Worm (Caenorhabditis elegans) whole organism, mixed stage, embryonic: ENCODE results near the gene col-78.

Source experiments
- blmp-1 ChIP-seq: fragments of 150-350 bp; optimal IDR thresholded peaks from 2 replicates; lab custom pipeline; 2014; ENCODE audit warnings: missing biosample characterization, missing genetic modification characterization
- ceh-39 ChIP-seq: fragments of 150-350 bp; optimal IDR thresholded peaks from 2 replicates; lab custom pipeline; 2014; ENCODE audit warnings: missing biosample characterization, missing genetic modification characterization
- ceh-43 ChIP-seq: fragments of 200-800 bp; sonication (Bioruptor generic); optimal IDR thresholded peaks from 2 replicates; lab custom pipeline; 2018; ENCODE audit warnings: mild to moderate bottlenecking, missing genetic modification characterization, moderate library complexity, missing compliant biosample characterization
- ceh-83 ChIP-seq: fragments of 200-800 bp; sonication (Bioruptor generic); optimal IDR thresholded peaks from 2 replicates; lab custom pipeline; 2018; ENCODE audit warnings: mild to moderate bottlenecking, missing genetic modification characterization, missing compliant biosample characterization
- ces-1 ChIP-seq: fragments of 150-350 bp; optimal IDR thresholded peaks from 2 replicates; lab custom pipeline; 2014; ENCODE audit warnings: missing biosample characterization, missing genetic modification reagents, missing genetic modification characterization
- elt-1 ChIP-seq: sonication (generic microtip); optimal IDR thresholded peaks from 2 replicates; lab custom pipeline; 2017; ENCODE audit warnings: missing genetic modification characterization, mild to moderate bottlenecking, missing compliant biosample characterization, antibody characterized with exemption, moderate library complexity, borderline replicate concordance; ENCODE audit not compliant: insufficient read depth
- elt-3 ChIP-seq: fragments of 150-350 bp; optimal IDR thresholded peaks from 2 replicates; lab custom pipeline; 2014; ENCODE audit warnings: missing biosample characterization, missing genetic modification characterization
- flh-1 ChIP-seq: fragments of 200-800 bp; sonication (Bioruptor generic); optimal IDR thresholded peaks from 2 replicates; lab custom pipeline; 2018; ENCODE audit warnings: mild to moderate bottlenecking, missing genetic modification characterization, moderate library complexity, missing compliant biosample characterization
- ham-2 ChIP-seq: fragments of 200-800 bp; sonication (Bioruptor generic); optimal IDR thresholded peaks from 2 replicates; lab custom pipeline; 2018; ENCODE audit warnings: mild to moderate bottlenecking, missing genetic modification characterization, missing compliant biosample characterization
- hlh-1 ChIP-seq: fragments of 150-350 bp; optimal IDR thresholded peaks from 2 replicates; lab custom pipeline; 2014; ENCODE audit warnings: missing biosample characterization, missing genetic modification reagents, missing genetic modification characterization
- lin-13 ChIP-seq: fragments of 150-350 bp; optimal IDR thresholded peaks from 2 replicates; lab custom pipeline; 2014; ENCODE audit warnings: missing biosample characterization, missing genetic modification characterization
- lsy-2 ChIP-seq: fragments of 150-350 bp; optimal IDR thresholded peaks from 2 replicates; lab custom pipeline; 2014; ENCODE audit warnings: missing biosample characterization, missing genetic modification characterization
- mep-1 ChIP-seq: fragments of 150-350 bp; optimal IDR thresholded peaks from 2 replicates; lab custom pipeline; 2017; ENCODE audit warnings: missing biosample characterization, missing genetic modification reagents, missing genetic modification characterization, inconsistent platforms
- mls-2 ChIP-seq: sonication (generic microtip); optimal IDR thresholded peaks from 2 replicates; lab custom pipeline; 2016; ENCODE audit warnings: mild to moderate bottlenecking, missing genetic modification characterization, moderate library complexity, missing compliant biosample characterization
- nhr-2 ChIP-seq: fragments of 150-350 bp; optimal IDR thresholded peaks from 2 replicates; lab custom pipeline; 2014; ENCODE audit warnings: missing biosample characterization, missing genetic modification characterization
- nhr-237 ChIP-seq: fragments of 150-350 bp; optimal IDR thresholded peaks from 2 replicates; lab custom pipeline; 2014; ENCODE audit warnings: missing biosample characterization, missing genetic modification characterization
- nhr-76 ChIP-seq: sonication (generic microtip); optimal IDR thresholded peaks from 2 replicates; lab custom pipeline; 2017; ENCODE audit warnings: missing biosample characterization, missing genetic modification characterization
- pha-4 ChIP-seq: fragments of 150-350 bp; optimal IDR thresholded peaks from 2 replicates; lab custom pipeline; 2018; ENCODE audit warnings: missing biosample characterization, missing genetic modification reagents, missing genetic modification characterization
- sem-2 ChIP-seq: fragments of 200-800 bp; sonication (Bioruptor generic); optimal IDR thresholded peaks from 2 replicates; lab custom pipeline; 2018; ENCODE audit warnings: mild to moderate bottlenecking, missing genetic modification characterization, missing compliant biosample characterization
- snpc-4 ChIP-seq: fragments of 150-350 bp; optimal IDR thresholded peaks from 2 replicates; lab custom pipeline; 2014; ENCODE audit warnings: missing biosample characterization, missing genetic modification characterization
- tbx-8 ChIP-seq: fragments of 200-800 bp; sonication (Bioruptor generic); optimal IDR thresholded peaks from 2 replicates; lab custom pipeline; 2018; ENCODE audit warnings: mild to moderate bottlenecking, missing genetic modification characterization, moderate library complexity, missing compliant biosample characterization
- unc-120 ChIP-seq: sonication (generic microtip); optimal IDR thresholded peaks from 2 replicates; lab custom pipeline; 2017; ENCODE audit warnings: missing genetic modification characterization, missing compliant biosample characterization; ENCODE audit not compliant: poor library complexity, severe bottlenecking
- unc-62 ChIP-seq: fragments of 150-350 bp; optimal IDR thresholded peaks from 2 replicates; lab custom pipeline; 2014; ENCODE audit warnings: missing biosample characterization, missing genetic modification reagents, missing genetic modification characterization
- zip-8 ChIP-seq: fragments of 150-350 bp; optimal IDR thresholded peaks from 2 replicates; lab custom pipeline; 2014; ENCODE audit warnings: missing biosample characterization, missing genetic modification characterization
- ztf-11 ChIP-seq: fragments of 150-350 bp; optimal IDR thresholded peaks from 2 replicates; lab custom pipeline; 2014; ENCODE audit warnings: missing biosample characterization, missing genetic modification characterization

col-78 gene

DNA sequence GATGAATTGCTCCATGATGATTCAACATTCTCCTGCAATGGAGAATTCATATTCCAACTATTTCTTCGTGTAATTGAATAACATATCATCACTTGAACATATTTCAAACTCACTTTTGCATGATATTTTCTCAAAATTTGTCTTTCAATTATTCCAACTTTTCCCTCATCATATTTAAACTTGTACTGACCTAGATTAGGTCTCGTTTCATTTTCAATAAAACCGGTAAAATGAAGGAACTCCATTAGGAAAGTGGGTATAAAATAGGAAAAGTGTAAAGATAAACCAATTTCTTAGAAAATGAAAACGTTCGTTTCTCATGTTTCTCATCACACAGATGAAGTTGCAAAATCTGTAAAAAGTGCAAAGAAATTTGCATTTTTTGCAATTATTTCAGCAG is at the start of gene col-78:
Gene col-78, plus strand, starts transcription at position 301 of the 400 bp plus-strand sequence.
- TF ChIP-seq ceh-43 (GFP tag; lab: Kevin White, UChicago) (no peak), hlh-1 (tag; lab: Kevin White, UChicago) (no peak)

- TF ChIP-seq ces-1 (GFP tag; lab: Kevin White, UChicago) (peak; percentile 76), unc-62 (no peak), ceh-43 (GFP tag; lab: Kevin White, UChicago) (no peak)
These were observed 45.1 kb upstream of the col-78 start, which contains the start of gene dyrb-1 for ce11 chrII:9107095-9107769. Gene dyrb-1, minus strand, starts transcription at chrII:9107145.

ce11 chrII:9108443-9108842 is 43.9 kb upstream of the col-78 start, which contains the start of gene dnj-23:
Gene dnj-23, minus strand, starts transcription at chrII:9108600.
- TF ChIP-seq ces-1 (GFP tag; lab: Kevin White, UChicago) (peak; percentile 6), zip-8 (tag; lab: Kevin White, UChicago) (no peak), mls-2 (tag; lab: Kevin White, UChicago) (no peak)

DNA sequence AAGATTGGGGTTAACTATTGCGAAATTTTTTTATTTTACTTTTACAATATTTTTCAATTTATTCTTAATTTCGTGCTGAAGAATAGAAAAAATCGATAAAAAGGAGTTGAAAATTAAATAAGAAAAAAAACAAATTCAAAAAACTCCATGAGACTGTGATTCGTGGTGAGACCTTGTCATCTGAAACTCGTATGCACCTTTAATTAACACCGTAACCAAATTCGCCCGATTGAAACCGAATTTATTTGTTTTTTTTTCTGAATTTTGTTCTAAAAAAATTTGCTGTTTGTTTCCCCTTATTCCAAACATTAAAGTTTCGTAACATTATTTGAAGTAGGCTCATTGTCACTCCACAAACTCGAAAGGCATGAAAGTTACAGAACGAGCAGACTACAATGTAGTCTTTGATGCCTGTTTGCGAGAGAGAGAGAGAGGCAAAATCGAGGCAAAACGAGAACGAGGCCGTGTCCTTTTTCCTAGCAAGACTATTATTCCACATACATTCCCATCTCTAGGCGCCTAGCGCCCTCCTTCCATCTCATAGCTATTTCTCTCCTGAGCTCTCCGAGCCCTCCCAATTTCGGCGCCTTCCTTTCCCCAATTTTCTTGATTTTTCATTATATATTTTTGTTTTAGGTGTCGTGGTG is 43.3 kb upstream of the col-78 start, which contains the start of gene T24H10.4:
Gene T24H10.4, plus strand, starts transcription at position 630 of the 647 bp plus-strand sequence.
- TF ChIP-seq ceh-43 (GFP tag; lab: Kevin White, UChicago): no peak
- no peak for TF ChIP-seq lin-13 (tag; lab: Kevin White, UChicago)
- TF ChIP-seq ces-1 (GFP tag; lab: Kevin White, UChicago): peak; percentile 19
- TF ChIP-seq, all 35 proteins: peak for 1

- TF ChIP-seq zip-8 (tag; lab: Kevin White, UChicago) (no peak), ceh-39 (tag; lab: Kevin White, UChicago) (no peak), ham-2 (GFP tag; lab: Kevin White, UChicago) (no peak), lin-13 (tag; lab: Kevin White, UChicago) (no peak), sem-2 (no peak), unc-62 (no peak), ceh-83 (GFP tag; lab: Kevin White, UChicago) (no peak)
These were observed 40.8 kb upstream of the col-78 start for ce11 chrII:9111471-9112016.

- no peak for TF ChIP-seq elt-1
- no peak for TF ChIP-seq elt-3 (tag; lab: Kevin White, UChicago)
- no peak for TF ChIP-seq tbx-8
- no peak for TF ChIP-seq ceh-39 (tag; lab: Kevin White, UChicago)
- TF ChIP-seq mls-2 (tag; lab: Kevin White, UChicago): peak; percentile 32
- peak; percentile 19 for TF ChIP-seq mep-1 (tag; lab: Kevin White, UChicago)
- TF ChIP-seq ces-1 (GFP tag; lab: Kevin White, UChicago): peak; percentile 76
- no peak for TF ChIP-seq nhr-2 (tag; lab: Kevin White, UChicago)
- TF ChIP-seq unc-62: peak; percentile 89
- TF ChIP-seq lin-13 (tag; lab: Kevin White, UChicago): no peak
- TF ChIP-seq flh-1: no peak
- peak; percentile 95 for TF ChIP-seq nhr-237 (tag; lab: Kevin White, UChicago)
- no peak for TF ChIP-seq ceh-83 (GFP tag; lab: Kevin White, UChicago)
- peak; percentile 48 for TF ChIP-seq lsy-2 (tag; lab: Kevin White, UChicago)
- TF ChIP-seq ceh-43 (GFP tag; lab: Kevin White, UChicago): no peak
- no peak for TF ChIP-seq snpc-4 (tag; lab: Kevin White, UChicago)
- TF ChIP-seq ztf-11 (tag; lab: Kevin White, UChicago): no peak
- TF ChIP-seq blmp-1: no peak
- TF ChIP-seq pha-4: peak; percentile 35
- no peak for TF ChIP-seq nhr-76 (tag; lab: Kevin White, UChicago)
- peak; percentile 83 for TF ChIP-seq unc-120 (tag; lab: Kevin White, UChicago)
These were observed 39.5 kb upstream of the col-78 start, which contains the start of gene jun-1 for ce11 chrII:9112851-9113250. Gene jun-1, plus strand, starts transcription at chrII:9113157.
